Worm (Caenorhabditis elegans) whole organism, L3 larva: ENCODE measurements around the gene ceh-37.

Experiments
- elt-2 ChIP-seq: sonication (generic microtip); optimal IDR thresholded peaks from 2 replicates; lab custom pipeline; 2016; ENCODE audit warnings: missing genetic modification reagents, mild to moderate bottlenecking, missing genetic modification characterization, missing compliant biosample characterization
- fos-1 ChIP-seq: fragments of 150-350 bp; optimal IDR thresholded peaks from 2 replicates; lab custom pipeline; 2014; ENCODE audit warnings: missing biosample characterization, missing genetic modification characterization
- jun-1 ChIP-seq: fragments of 150-350 bp; optimal IDR thresholded peaks from 2 replicates; lab custom pipeline; 2014; ENCODE audit warnings: missing biosample characterization, missing genetic modification reagents, missing genetic modification characterization
- nhr-28 ChIP-seq: fragments of 150-350 bp; optimal IDR thresholded peaks from 2 replicates; lab custom pipeline; 2014; ENCODE audit warnings: missing biosample characterization, missing genetic modification characterization
- nhr-77 ChIP-seq: fragments of 150-350 bp; optimal IDR thresholded peaks from 2 replicates; lab custom pipeline; 2014; ENCODE audit warnings: missing biosample characterization, missing genetic modification characterization

ce11 chrX:14182514-14182913 is 25.3 kb downstream of the ceh-37 start:
- TF ChIP-seq nhr-28 (tag; lab: Kevin White, UChicago) (no peak), fos-1 (tag; lab: Kevin White, UChicago) (no peak), jun-1 (tag; lab: Kevin White, UChicago) (no peak), nhr-77 (tag; lab: Kevin White, UChicago) (no peak), elt-2 (no peak)
